Worm (Caenorhabditis elegans) whole organism, L2 larva: ENCODE data around the gene M153.5.
A peak's percentile ranks its signal among the peaks of the same experiment; 100 is the strongest.

Experiments
- C34F6.9 ChIP-seq: fragments of 150-350 bp; optimal IDR thresholded peaks from 2 replicates; lab custom pipeline; 2014; ENCODE audit warnings: missing biosample characterization, missing genetic modification characterization
- F13H6.1 ChIP-seq: sonication (generic microtip); optimal IDR thresholded peaks from 2 replicates; lab custom pipeline; 2016; ENCODE audit warnings: missing genetic modification characterization, missing compliant biosample characterization
- Y55F3AM.14 ChIP-seq: fragments of 200-800 bp; sonication (Bioruptor generic); optimal IDR thresholded peaks from 2 replicates; lab custom pipeline; 2018; ENCODE audit warnings: mild to moderate bottlenecking, missing genetic modification characterization, missing compliant biosample characterization
- aly-2 ChIP-seq: fragments of 150-350 bp; optimal IDR thresholded peaks from 2 replicates; lab custom pipeline; 2014; ENCODE audit warnings: missing biosample characterization, missing genetic modification characterization
- ama-1 ChIP-seq: fragments of 150-350 bp; optimal IDR thresholded peaks from 2 replicates; lab custom pipeline; 2018; ENCODE audit warnings: inconsistent platforms
- blmp-1 ChIP-seq: sonication (generic microtip); optimal IDR thresholded peaks from 2 replicates; lab custom pipeline; 2017; ENCODE audit warnings: missing genetic modification characterization, mild to moderate bottlenecking, missing compliant biosample characterization, antibody characterized with exemption, moderate library complexity; ENCODE audit not compliant: insufficient read depth
- ceh-16 ChIP-seq: fragments of 150-350 bp; optimal IDR thresholded peaks from 2 replicates; lab custom pipeline; 2014; ENCODE audit warnings: missing biosample characterization, missing genetic modification characterization
- ceh-82 ChIP-seq: fragments of 150-350 bp; optimal IDR thresholded peaks from 2 replicates; lab custom pipeline; 2014; ENCODE audit warnings: missing biosample characterization, missing genetic modification characterization
- crh-2 ChIP-seq: sonication (generic microtip); optimal IDR thresholded peaks from 2 replicates; lab custom pipeline; 2017; ENCODE audit warnings: missing biosample characterization, missing genetic modification characterization
- elt-3 ChIP-seq: sonication (generic microtip); optimal IDR thresholded peaks from 2 replicates; lab custom pipeline; 2017; ENCODE audit warnings: missing biosample characterization, missing genetic modification characterization
- fos-1 ChIP-seq: fragments of 150-350 bp; optimal IDR thresholded peaks from 2 replicates; lab custom pipeline; 2014; ENCODE audit warnings: missing biosample characterization, missing genetic modification characterization
- gmeb-1 ChIP-seq: fragments of 150-350 bp; optimal IDR thresholded peaks from 2 replicates; lab custom pipeline; 2014; ENCODE audit warnings: missing biosample characterization, missing genetic modification characterization
- lin-11 ChIP-seq: fragments of 150-350 bp; sonication (generic microtip); optimal IDR thresholded peaks from 2 replicates; lab custom pipeline; 2014; ENCODE audit warnings: missing biosample characterization, missing genetic modification characterization, inconsistent platforms, mixed read lengths
- lin-13 ChIP-seq: fragments of 150-350 bp; optimal IDR thresholded peaks from 2 replicates; lab custom pipeline; 2014; ENCODE audit warnings: missing biosample characterization, missing genetic modification reagents, missing genetic modification characterization
- lsy-2 ChIP-seq, 2 experiments: fragments of 150-350 bp in 1 of 2; sonication (generic microtip) in 1 of 2; optimal IDR thresholded peaks; 2 replicates each; lab custom pipeline; 2014 to 2017; ENCODE audit warnings: missing biosample characterization in 2 of 2, missing genetic modification characterization in 2 of 2
- mdl-1 ChIP-seq, 2 experiments: fragments of 150-350 bp in 1 of 2; sonication (generic microtip) in 1 of 2; optimal IDR thresholded peaks; 2 replicates each; lab custom pipeline; 2017; ENCODE audit warnings: missing biosample characterization in 2 of 2, missing genetic modification characterization in 2 of 2
- nhr-10 ChIP-seq: sonication (generic microtip); optimal IDR thresholded peaks from 2 replicates; lab custom pipeline; 2017; ENCODE audit warnings: missing biosample characterization, missing genetic modification characterization
- nhr-129 ChIP-seq: fragments of 150-350 bp; optimal IDR thresholded peaks from 2 replicates; lab custom pipeline; 2014; ENCODE audit warnings: missing biosample characterization, missing genetic modification characterization
- nhr-21 ChIP-seq: fragments of 150-350 bp; optimal IDR thresholded peaks from 2 replicates; lab custom pipeline; 2014; ENCODE audit warnings: missing biosample characterization, missing genetic modification characterization
- nhr-237 ChIP-seq: fragments of 150-350 bp; optimal IDR thresholded peaks from 2 replicates; lab custom pipeline; 2014; ENCODE audit warnings: missing biosample characterization, missing genetic modification characterization
- nhr-6 ChIP-seq: fragments of 150-350 bp; optimal IDR thresholded peaks from 2 replicates; lab custom pipeline; 2014; ENCODE audit warnings: missing biosample characterization, missing genetic modification characterization
- sem-4 ChIP-seq: fragments of 150-350 bp; optimal IDR thresholded peaks from 2 replicates; lab custom pipeline; 2014; ENCODE audit warnings: missing biosample characterization, missing genetic modification reagents, missing genetic modification characterization
- skn-1 ChIP-seq: sonication (generic microtip); optimal IDR thresholded peaks from 2 replicates; lab custom pipeline; 2017; ENCODE audit warnings: missing biosample characterization, missing genetic modification characterization
- sma-3 ChIP-seq: sonication (generic microtip); optimal IDR thresholded peaks from 2 replicates; lab custom pipeline; 2016; ENCODE audit warnings: missing genetic modification reagents, missing genetic modification characterization, missing compliant biosample characterization
- sma-9 ChIP-seq, 2 experiments: fragments of 150-350 bp in 1 of 2; sonication (generic microtip) in 1 of 2; optimal IDR thresholded peaks; 2 replicates each; lab custom pipeline; 2014 to 2016; ENCODE audit warnings: missing genetic modification characterization in 2 of 2, mild to moderate bottlenecking in 1 of 2, missing biosample characterization in 1 of 2, missing compliant biosample characterization in 1 of 2, missing genetic modification reagents in 1 of 2, moderate library complexity in 1 of 2
- unc-39 ChIP-seq: fragments of 150-350 bp; optimal IDR thresholded peaks from 2 replicates; lab custom pipeline; 2014; ENCODE audit warnings: missing biosample characterization, missing genetic modification characterization
- unc-55 ChIP-seq: fragments of 150-350 bp; sonication (generic microtip); optimal IDR thresholded peaks from 3 replicates; lab custom pipeline; 2014; ENCODE audit warnings: missing biosample characterization, missing genetic modification reagents, missing genetic modification characterization
- ztf-1 ChIP-seq: fragments of 200-800 bp; sonication (Bioruptor generic); conservative IDR thresholded peaks from 2 replicates; pipeline ENCODE4 v1.3.6; 2022; ENCODE audit warnings: missing genetic modification characterization, missing compliant biosample characterization
- ztf-11 ChIP-seq: sonication (generic microtip); optimal IDR thresholded peaks from 2 replicates; lab custom pipeline; 2017; ENCODE audit warnings: missing biosample characterization, missing genetic modification characterization

Gene M153.5

DNA sequence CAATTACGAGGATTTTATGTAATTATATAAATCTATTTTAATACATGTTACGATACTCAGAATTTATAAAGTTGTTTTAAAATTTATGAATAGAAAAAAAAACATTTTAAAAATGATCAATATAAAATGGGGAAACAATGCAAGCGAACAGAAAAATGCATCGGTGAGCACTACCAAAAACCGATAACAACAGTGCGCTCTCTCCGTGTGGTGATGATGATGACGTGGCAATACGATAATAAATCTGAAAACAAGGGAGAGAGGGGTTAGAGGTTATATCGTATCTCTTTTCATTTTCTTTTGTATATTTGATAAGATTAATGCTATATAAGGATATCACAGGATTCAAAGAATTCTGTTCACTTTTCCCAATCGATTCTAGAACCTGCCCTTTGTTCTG lies 2.1 kb downstream of the M153.5 start:
- TF ChIP-seq C34F6.9 (tag; lab: Kevin White, UChicago) (no peak), ceh-16 (tag; lab: Kevin White, UChicago) (no peak), elt-3 (tag; lab: Kevin White, UChicago) (no peak), nhr-237 (tag; lab: Kevin White, UChicago) (no peak), ceh-82 (no peak), fos-1 (tag; lab: Kevin White, UChicago) (peak; percentile 7), ama-1 (lab: Kevin White, UChicago) (no peak), nhr-10 (no peak), crh-2 (peak; percentile 87), Y55F3AM.14 (no peak), lsy-2 (tag; optimal IDR thresholded peaks at IDR 0.05; lab: Kevin White, UChicago) (no peak), unc-55 (no peak)

ce11 chrX:12146453-12147085 lies 2.8 kb downstream of the M153.5 start, which contains the start of gene pycr-1:
pycr-1 (plus strand) TSS chrX:12146832.
- TF ChIP-seq gmeb-1 (peak; percentile 19), F13H6.1 (tag; lab: Kevin White, UChicago) (peak; percentile 3), fos-1 (tag; lab: Kevin White, UChicago) (peak; percentile 52), sma-9 (GFP tag; optimal IDR thresholded peaks at IDR 0.05; lab: Kevin White, UChicago) (peak; percentile 54), sma-9 (tag; optimal IDR thresholded peaks at IDR 0.05; lab: Kevin White, UChicago) (no peak), Y55F3AM.14 (no peak)

DNA sequence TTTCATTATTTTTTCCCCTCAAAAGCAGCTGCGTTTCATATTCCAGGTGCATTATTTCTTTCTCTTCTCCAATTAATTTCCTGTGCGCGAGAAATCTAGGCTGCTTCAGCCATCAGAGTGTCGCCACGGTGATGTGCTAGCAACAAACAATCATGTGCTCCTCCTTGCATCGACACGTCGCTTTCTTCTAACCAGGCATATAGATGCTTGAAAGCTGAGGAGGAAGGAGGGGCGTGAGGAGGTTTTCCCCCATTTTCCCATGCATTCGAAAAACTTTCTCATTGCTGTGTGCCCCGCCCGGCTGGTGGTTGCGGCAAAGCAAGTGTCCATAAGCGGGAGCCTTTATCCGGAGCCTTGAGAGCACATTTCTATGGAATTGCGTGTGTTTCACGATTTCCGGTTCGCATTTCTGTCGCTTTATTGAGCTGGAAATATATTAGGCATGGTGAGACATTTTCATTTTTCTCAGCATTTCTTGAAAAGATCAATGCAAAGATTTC lies 5.9 kb downstream of the M153.5 start, which contains the start of gene znf-474:
Gene znf-474 (plus strand): TSS at position 287 of the 500 bp plus-strand sequence.
- peak; percentile 15 for TF ChIP-seq lin-11 (tag; lab: Kevin White, UChicago)
- TF ChIP-seq nhr-237 (tag; lab: Kevin White, UChicago): no peak

DNA sequence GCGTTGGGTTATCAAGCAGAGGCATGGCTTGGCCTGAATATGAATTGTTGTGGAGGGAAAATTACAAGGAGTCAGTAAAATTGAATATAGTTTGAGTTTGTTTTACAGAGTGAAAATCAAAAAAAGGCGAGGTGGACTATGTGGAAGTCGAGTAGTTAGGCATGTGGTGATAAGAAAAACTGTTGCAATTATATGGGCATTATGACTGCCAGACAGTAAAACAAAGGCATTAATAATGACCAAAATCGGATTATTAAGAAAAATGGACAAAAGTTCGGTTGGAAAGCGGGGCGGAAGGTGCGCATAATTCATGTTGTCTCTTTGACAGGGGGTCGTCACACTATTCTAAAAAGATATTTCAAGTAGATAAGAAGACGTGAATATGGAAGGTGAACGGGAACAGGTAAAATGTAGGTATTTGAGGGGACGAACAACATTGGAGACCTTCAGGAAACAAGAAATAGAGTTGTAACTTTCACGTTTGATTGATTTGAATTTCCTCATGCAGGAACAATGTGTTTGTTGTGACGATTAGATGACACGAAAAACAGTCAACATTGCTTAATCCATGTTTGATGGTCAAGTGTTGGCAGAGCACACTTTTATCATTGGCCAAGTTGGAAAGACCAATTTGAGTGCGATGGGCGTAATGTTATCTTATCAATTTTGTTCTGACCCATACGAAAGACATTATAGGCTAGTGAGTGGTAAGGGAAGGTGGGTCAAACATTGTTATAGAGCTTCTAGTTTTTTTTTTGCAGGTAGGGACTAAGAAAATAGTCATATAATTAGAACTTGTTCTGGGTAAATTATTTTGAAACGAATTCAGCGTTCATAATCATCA lies 10.5 kb downstream of the M153.5 start, which contains the start of gene mfsd-11:
Gene mfsd-11 (minus strand): TSS at position 51 of the 844 bp plus-strand sequence.
- peak; percentile 36 for TF ChIP-seq fos-1 (tag; lab: Kevin White, UChicago)
- peak; percentile 81 for TF ChIP-seq ceh-16 (tag; lab: Kevin White, UChicago)
- no peak for TF ChIP-seq unc-39 (tag; lab: Kevin White, UChicago)

ce11 chrX:12158641-12159040 lies 14.8 kb downstream of the M153.5 start:
- TF ChIP-seq ztf-1 (GFP tag; lab: Robert Waterston, UW) (no peak), unc-39 (tag; lab: Kevin White, UChicago) (no peak), nhr-6 (tag; lab: Kevin White, UChicago) (no peak), sma-9 (GFP tag; optimal IDR thresholded peaks at IDR 0.05; lab: Kevin White, UChicago) (peak; percentile 4), sma-9 (tag; optimal IDR thresholded peaks at IDR 0.05; lab: Kevin White, UChicago) (no peak), skn-1 (no peak), lsy-2 (tag; optimal IDR thresholded peaks at IDR 0.05; lab: Kevin White, UChicago) (no peak), unc-55 (peak; percentile 5), mdl-1 (tag; optimal IDR thresholded peaks at IDR 0.05; lab: Kevin White, UChicago) (no peak), lin-13 (GFP tag; lab: Kevin White, UChicago) (no peak), C34F6.9 (tag; lab: Kevin White, UChicago) (no peak), nhr-237 (tag; lab: Kevin White, UChicago) (no peak), lin-11 (tag; lab: Kevin White, UChicago) (no peak), aly-2 (tag; lab: Kevin White, UChicago) (no peak), sem-4 (tag; lab: Kevin White, UChicago) (peak; percentile 4), nhr-129 (no peak)

ce11 chrX:12160002-12160690 lies 16.4 kb downstream of the M153.5 start, which contains the start of gene F57G12.2:
F57G12.2 (minus strand) TSS chrX:12160052.
- TF ChIP-seq blmp-1 (no peak), nhr-237 (tag; lab: Kevin White, UChicago) (no peak), ztf-11 (tag; lab: Kevin White, UChicago) (no peak), sma-3 (GFP tag; lab: Kevin White, UChicago) (no peak), sem-4 (tag; lab: Kevin White, UChicago) (peak; percentile 36), F13H6.1 (tag; lab: Kevin White, UChicago) (peak; percentile 22), nhr-21 (peak; percentile 1)
